Worm (Caenorhabditis elegans): ENCODE results near the gene C01G10.9.

Gene C01G10.9

DNA sequence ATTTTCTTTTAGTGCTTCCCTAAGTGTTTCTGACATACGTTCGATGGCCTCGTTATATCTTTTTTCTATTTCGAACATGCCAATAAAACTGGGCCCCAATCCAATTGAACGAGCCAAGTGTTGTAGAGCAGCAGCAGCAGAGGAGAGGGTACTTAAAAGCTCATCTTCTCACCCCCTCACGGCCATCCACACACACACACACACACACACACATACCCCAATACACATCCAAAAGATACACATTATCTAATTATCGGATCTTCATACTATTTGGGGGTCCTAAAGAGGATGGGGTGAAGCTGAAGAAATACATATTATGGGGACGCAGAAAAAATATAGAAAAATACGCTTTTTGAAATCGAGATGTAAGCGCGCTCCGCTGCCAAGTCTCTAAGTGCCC is 9.6 kb upstream of the C01G10.9 start:
- TF ChIP-seq snpc-4 (tag; optimal IDR thresholded peaks at IDR 0.05) = no peak
- TF ChIP-seq ces-1 (GFP tag; optimal IDR thresholded peaks at IDR 0.05) = peak; percentile 95
- peak; percentile 36 for TF ChIP-seq elt-1 (tag; optimal IDR thresholded peaks at IDR 0.05; ENCODE audit: borderline replicate concordance, insufficient read depth)
- TF ChIP-seq zip-8 (tag; optimal IDR thresholded peaks at IDR 0.05) = no peak
- TF ChIP-seq drap-1 (GFP tag; optimal IDR thresholded peaks at IDR 0.05) = peak; percentile 70
- TF ChIP-seq sem-2 (GFP tag; optimal IDR thresholded peaks at IDR 0.05) = no peak
- no peak for TF ChIP-seq bed-3 (GFP tag; optimal IDR thresholded peaks at IDR 0.05)
- TF ChIP-seq M03D4.4 (tag; optimal IDR thresholded peaks at IDR 0.05) = no peak
- TF ChIP-seq tbx-8 (GFP tag; optimal IDR thresholded peaks at IDR 0.05) = no peak
- TF ChIP-seq ceh-83 (GFP tag; optimal IDR thresholded peaks at IDR 0.05) = no peak
- no peak for TF ChIP-seq unc-39 (tag; optimal IDR thresholded peaks at IDR 0.05)
- TF ChIP-seq blmp-1 (tag; optimal IDR thresholded peaks at IDR 0.05) = no peak
- no peak for TF ChIP-seq sptf-1 (tag; optimal IDR thresholded peaks at IDR 0.05)

DNA sequence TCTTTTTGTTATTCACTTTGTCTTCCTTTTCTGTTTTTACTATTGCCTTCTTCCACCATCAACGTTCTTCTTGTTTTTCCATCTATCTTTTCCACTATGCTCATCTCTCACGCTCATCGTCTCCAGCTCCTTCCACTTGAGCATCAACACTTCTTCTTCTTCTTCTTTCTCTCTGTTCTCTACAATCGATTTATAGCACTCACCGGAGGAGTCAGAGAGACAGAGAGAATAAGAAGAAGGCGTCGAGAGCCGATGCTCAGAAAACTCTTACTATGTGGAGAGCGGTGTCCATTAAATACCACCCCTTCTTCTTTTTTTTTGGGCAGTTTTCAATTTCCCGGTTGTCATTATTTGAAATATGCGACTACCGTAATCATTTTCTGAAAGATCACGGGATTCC is 7.4 kb upstream of the C01G10.9 start:
- TF ChIP-seq ces-1 (GFP tag; optimal IDR thresholded peaks at IDR 0.05) = peak; percentile 60
- no peak for TF ChIP-seq lin-32 (GFP tag; optimal IDR thresholded peaks at IDR 0.05)

DNA sequence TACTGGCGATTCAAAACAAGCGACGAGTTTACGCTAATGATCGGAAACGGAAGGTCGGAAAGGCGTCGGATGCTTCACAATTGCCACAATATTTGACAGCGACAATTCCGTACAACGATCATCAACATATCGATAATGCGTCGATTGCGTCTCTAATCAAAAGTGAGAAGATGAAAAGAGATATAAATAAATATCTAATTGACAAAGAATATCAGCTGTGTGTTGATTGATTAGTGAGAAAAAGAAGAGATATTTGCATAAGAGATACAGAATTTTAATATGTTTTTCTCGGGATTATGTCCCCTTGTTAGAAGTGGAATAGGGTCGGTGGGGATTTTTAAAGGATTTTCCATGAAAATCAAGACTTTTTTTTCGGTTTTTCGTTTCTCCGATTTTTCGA is 3.8 kb upstream of the C01G10.9 start:
- TF ChIP-seq nhr-237 (tag; optimal IDR thresholded peaks at IDR 0.05) = no peak
- peak; percentile 16 for TF ChIP-seq mab-5 (tag; optimal IDR thresholded peaks at IDR 0.05)
- TF ChIP-seq ham-2 (GFP tag; optimal IDR thresholded peaks at IDR 0.05) = no peak
- peak; percentile 19 for TF ChIP-seq unc-120 (tag; optimal IDR thresholded peaks at IDR 0.05; ENCODE audit: poor library complexity, severe bottlenecking)
- TF ChIP-seq unc-62 (GFP tag; optimal IDR thresholded peaks at IDR 0.05) = peak; percentile 82

DNA sequence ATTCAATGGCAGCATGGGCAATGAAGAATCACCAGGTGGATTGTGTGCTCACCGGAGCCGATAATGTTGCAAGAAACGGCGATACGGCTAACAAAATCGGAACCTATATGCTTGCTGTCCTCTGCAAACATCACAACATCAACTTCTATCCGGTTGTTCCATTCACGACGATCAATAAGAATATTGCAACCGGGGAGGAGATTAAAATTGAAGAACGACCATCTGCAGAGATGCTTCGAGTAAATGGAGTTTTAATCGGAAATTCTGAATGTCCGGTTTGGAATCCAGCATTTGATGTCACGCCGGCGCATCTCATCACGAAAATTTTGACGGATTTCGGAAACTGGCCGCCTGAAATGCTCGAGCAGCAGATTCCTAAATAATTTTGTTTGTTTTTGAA is 1.3 kb downstream of the C01G10.9 start:
- TF ChIP-seq drap-1 (GFP tag; optimal IDR thresholded peaks at IDR 0.05) (no peak), nhr-28 (tag; optimal IDR thresholded peaks at IDR 0.05) (no peak), elt-3 (tag; optimal IDR thresholded peaks at IDR 0.05) (no peak), sem-2 (GFP tag; optimal IDR thresholded peaks at IDR 0.05) (no peak), tbx-8 (GFP tag; optimal IDR thresholded peaks at IDR 0.05) (no peak), lsy-2 (tag; optimal IDR thresholded peaks at IDR 0.05) (no peak), blmp-1 (tag; optimal IDR thresholded peaks at IDR 0.05) (no peak), cnd-1 (tag; optimal IDR thresholded peaks at IDR 0.05) (no peak), mab-5 (tag; optimal IDR thresholded peaks at IDR 0.05) (no peak), mep-1 (tag; optimal IDR thresholded peaks at IDR 0.05) (no peak), ceh-39 (tag; optimal IDR thresholded peaks at IDR 0.05) (no peak), ham-2 (GFP tag; optimal IDR thresholded peaks at IDR 0.05) (no peak), M03D4.4 (tag; optimal IDR thresholded peaks at IDR 0.05) (no peak)

DNA sequence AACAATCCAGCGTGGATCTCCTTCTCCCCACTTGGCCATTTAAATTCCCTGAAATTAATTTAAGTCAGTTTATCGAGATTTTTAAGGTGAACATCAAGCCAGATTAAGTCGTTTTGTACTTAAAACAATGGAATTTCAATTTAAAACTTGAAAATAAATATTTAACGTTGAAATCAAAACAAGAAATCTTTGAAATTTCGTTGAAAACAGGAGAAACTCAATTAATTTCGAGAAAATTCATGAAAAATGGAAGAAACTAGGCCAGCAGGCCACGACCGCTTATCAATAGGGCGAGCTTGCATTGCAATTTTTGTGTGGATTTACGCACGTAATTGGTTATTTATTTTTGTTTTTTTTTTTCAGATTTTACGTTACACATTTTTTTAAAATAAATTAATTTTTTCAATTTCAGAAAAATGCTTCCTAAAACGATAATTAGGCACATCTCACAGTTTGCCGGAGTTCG is 3.0 kb downstream of the C01G10.9 start, which contains the start of the genes ahsa-1 and C01G10.7:
ahsa-1 (minus strand) TSS at position 51 of the 466 bp plus-strand sequence.
C01G10.7 (plus strand) TSS at position 413 of the 466 bp plus-strand sequence.
- TF ChIP-seq mep-1 (tag; optimal IDR thresholded peaks at IDR 0.05) (peak; percentile 87), pha-4 (tag; optimal IDR thresholded peaks at IDR 0.05) (peak; percentile 46), unc-120 (tag; optimal IDR thresholded peaks at IDR 0.05; ENCODE audit: poor library complexity, severe bottlenecking) (no peak), lin-32 (GFP tag; optimal IDR thresholded peaks at IDR 0.05) (peak; percentile 56), blmp-1 (tag; optimal IDR thresholded peaks at IDR 0.05) (no peak), hlh-1 (tag; optimal IDR thresholded peaks at IDR 0.05) (peak; percentile 2), ham-2 (GFP tag; optimal IDR thresholded peaks at IDR 0.05) (no peak), ces-1 (GFP tag; optimal IDR thresholded peaks at IDR 0.05) (peak; percentile 97), nhr-76 (tag; optimal IDR thresholded peaks at IDR 0.05) (no peak), zip-8 (tag; optimal IDR thresholded peaks at IDR 0.05) (no peak), mab-5 (tag; optimal IDR thresholded peaks at IDR 0.05) (peak; percentile 61), nhr-28 (tag; optimal IDR thresholded peaks at IDR 0.05) (no peak), nhr-12 (tag; optimal IDR thresholded peaks at IDR 0.05) (no peak), ceh-43 (GFP tag; optimal IDR thresholded peaks at IDR 0.05) (peak; percentile 70), unc-62 (GFP tag; optimal IDR thresholded peaks at IDR 0.05) (no peak), lsy-2 (tag; optimal IDR thresholded peaks at IDR 0.05) (peak; percentile 73), ceh-39 (tag; optimal IDR thresholded peaks at IDR 0.05) (peak; percentile 73), lin-13 (tag; optimal IDR thresholded peaks at IDR 0.05) (peak; percentile 44), elt-3 (tag; optimal IDR thresholded peaks at IDR 0.05) (no peak), cnd-1 (tag; optimal IDR thresholded peaks at IDR 0.05) (no peak), drap-1 (GFP tag; optimal IDR thresholded peaks at IDR 0.05) (peak; percentile 70), nhr-237 (tag; optimal IDR thresholded peaks at IDR 0.05) (peak; percentile 90), M03D4.4 (tag; optimal IDR thresholded peaks at IDR 0.05) (peak; percentile 44), sptf-1 (tag; optimal IDR thresholded peaks at IDR 0.05) (peak; percentile 70), mls-2 (tag; optimal IDR thresholded peaks at IDR 0.05) (peak; percentile 39), nhr-2 (tag; optimal IDR thresholded peaks at IDR 0.05) (no peak)
